Fruit fly (Drosophila melanogaster): ENCODE results near the gene CG4928.

CG4928 gene

dm6 chrX:16867622-16868021 lies 45.4 kb upstream of the CG4928 start:
- no peak for TF ChIP-seq CG6792 (GFP tag; optimal IDR thresholded peaks at IDR 0.05)
- peak; percentile 39; the same call in 1 of the 3 replicates for TF ChIP-seq CG8119 (GFP tag; IDR thresholded peaks at IDR 0.05)
- no peak for TF ChIP-seq Ets21C (GFP tag; optimal IDR thresholded peaks at IDR 0.05)
- peak; percentile 49 for TF ChIP-seq Eip78C (GFP tag)
- no peak for TF ChIP-seq Lpt (GFP tag; optimal IDR thresholded peaks at IDR 0.05)
- peak; percentile 19 for TF ChIP-seq CG32006 (GFP tag; optimal IDR thresholded peaks at IDR 0.05)
- TF ChIP-seq Hr4 (GFP tag; optimal IDR thresholded peaks at IDR 0.05), result peak; percentile 29
- 0 out of 2 replicates have a peak, but pooled peaks have one; percentile 33 for TF ChIP-seq CG15336 (GFP tag; IDR thresholded peaks at IDR 0.05)

- peak; percentile 84 for TF ChIP-seq CG6792 (GFP tag; optimal IDR thresholded peaks at IDR 0.05)
- peak; percentile 77 for TF ChIP-seq achi (GFP tag; optimal IDR thresholded peaks at IDR 0.05)
- peak; percentile 78 for TF ChIP-seq CG10631 (GFP tag; optimal IDR thresholded peaks at IDR 0.05)
- TF ChIP-seq fd59A (GFP tag; optimal IDR thresholded peaks at IDR 0.05), result peak; percentile 76
- TF ChIP-seq fd85E (GFP tag; optimal IDR thresholded peaks at IDR 0.05), result peak; percentile 26
- TF ChIP-seq CG11294 (GFP tag; IDR thresholded peaks at IDR 0.05), result peak; percentile 49
- peak; percentile 87 for TF ChIP-seq CG8119 (GFP tag; IDR thresholded peaks at IDR 0.05)
- peak; percentile 73 for TF ChIP-seq CG34406 (GFP tag; optimal IDR thresholded peaks at IDR 0.05)
- peak; percentile 72 for TF ChIP-seq CG6808 (GFP tag; optimal IDR thresholded peaks at IDR 0.05)
- peak; percentile 66 for TF ChIP-seq CG11762 (GFP tag; optimal IDR thresholded peaks at IDR 0.05; ENCODE audit: insufficient read depth)
- peak; percentile 69 for TF ChIP-seq Hr39 (GFP tag; optimal IDR thresholded peaks at IDR 0.05)
- TF ChIP-seq Eip93F (GFP tag; optimal IDR thresholded peaks at IDR 0.05), result no peak
- TF ChIP-seq CG8319 (GFP tag; optimal IDR thresholded peaks at IDR 0.05), result peak; percentile 50
- TF ChIP-seq Met (GFP tag; optimal IDR thresholded peaks at IDR 0.05), result peak; percentile 50
- TF ChIP-seq CG31627 (GFP tag; optimal IDR thresholded peaks at IDR 0.05), result peak; percentile 61
- TF ChIP-seq svp (GFP tag), result peak; percentile 72
- TF ChIP-seq vri (GFP tag; optimal IDR thresholded peaks at IDR 0.05), result peak; percentile 24
- peak; percentile 82 for TF ChIP-seq Sox14 (GFP tag; optimal IDR thresholded peaks at IDR 0.05)
- peak; percentile 58 for TF ChIP-seq topi (GFP tag; optimal IDR thresholded peaks at IDR 0.05)
- TF ChIP-seq CG8632 (GFP tag; optimal IDR thresholded peaks at IDR 0.05), result peak; percentile 75
- peak; percentile 71 for TF ChIP-seq lz (GFP tag; optimal IDR thresholded peaks at IDR 0.05)
- TF ChIP-seq fkh (GFP tag; optimal IDR thresholded peaks at IDR 0.05), result no peak
- TF ChIP-seq pdm3 (GFP tag; optimal IDR thresholded peaks at IDR 0.05), result peak; percentile 86
- peak; percentile 84 for TF ChIP-seq CG3919 (GFP tag; optimal IDR thresholded peaks at IDR 0.05)
- peak; percentile 85 for TF ChIP-seq Hr4 (GFP tag; optimal IDR thresholded peaks at IDR 0.05)
- TF ChIP-seq Eip78C (GFP tag), result peak; percentile 96
- TF ChIP-seq esn (GFP tag; optimal IDR thresholded peaks at IDR 0.05), result peak; percentile 77
- peak; percentile 88 for TF ChIP-seq CG32006 (GFP tag; optimal IDR thresholded peaks at IDR 0.05)
- TF ChIP-seq Eip75B (GFP tag; optimal IDR thresholded peaks at IDR 0.05), result peak; percentile 74
- no peak for TF ChIP-seq Blimp-1 (GFP tag; optimal IDR thresholded peaks at IDR 0.05)
- peak; percentile 74 for TF ChIP-seq OdsH (GFP tag; optimal IDR thresholded peaks at IDR 0.05)
- TF ChIP-seq CG3032 (tag; optimal IDR thresholded peaks at IDR 0.05), result peak; percentile 77
- peak; percentile 83 for TF ChIP-seq CG6163 (GFP tag; IDR thresholded peaks at IDR 0.05)
- peak; percentile 72 for TF ChIP-seq CG7368 (GFP tag; optimal IDR thresholded peaks at IDR 0.05)
- peak; percentile 88 for TF ChIP-seq CG15336 (GFP tag; IDR thresholded peaks at IDR 0.05)
- TF ChIP-seq cyc (GFP tag; optimal IDR thresholded peaks at IDR 0.05), result peak; percentile 20
- TF ChIP-seq acj6 (GFP tag; optimal IDR thresholded peaks at IDR 0.05), result peak; percentile 76
- peak; percentile 65 for TF ChIP-seq Sox102F (GFP tag; optimal IDR thresholded peaks at IDR 0.05)
- peak; percentile 76 for TF ChIP-seq CG6276 (GFP tag; optimal IDR thresholded peaks at IDR 0.05)
- peak; percentile 48 for TF ChIP-seq Smox (GFP tag; optimal IDR thresholded peaks at IDR 0.05)
- peak; percentile 69 to 73 for TF ChIP-seq ss (GFP tag; optimal IDR thresholded peaks at IDR 0.05)
- TF ChIP-seq CG4318 (GFP tag; optimal IDR thresholded peaks at IDR 0.05), result peak; percentile 71
- TF ChIP-seq Ets21C (GFP tag; optimal IDR thresholded peaks at IDR 0.05), result peak; percentile 39
- peak; percentile 52 for TF ChIP-seq CG9139 (GFP tag; optimal IDR thresholded peaks at IDR 0.05)
- peak; percentile 83 for TF ChIP-seq Ets96B (tag; optimal IDR thresholded peaks at IDR 0.05)
- TF ChIP-seq Gug (GFP tag; IDR thresholded peaks at IDR 0.05), result peak; percentile 69
- peak; percentile 79 for TF ChIP-seq CG1621 (tag; optimal IDR thresholded peaks at IDR 0.05)
- peak; percentile 53 for TF ChIP-seq CG11902 (GFP tag; optimal IDR thresholded peaks at IDR 0.05)
Measured at dm6 chrX:16871808-16872207, 41.2 kb upstream of the CG4928 start.

Data from whole organism, prepupa.